Worm (Caenorhabditis elegans): ENCODE results near the gene col-177.

col-177 gene

ce11 chrX:11033128-11033951 is 31.7 kb upstream of the col-177 start:
- no peak for TF ChIP-seq ztf-7 (tag; optimal IDR thresholded peaks at IDR 0.05)
- TF ChIP-seq aha-1 (tag): peak; percentile 93
- no peak for TF ChIP-seq hlh-30 (tag; optimal IDR thresholded peaks at IDR 0.05; ENCODE audit: insufficient read depth)
- no peak for TF ChIP-seq nhr-111 (GFP tag; optimal IDR thresholded peaks at IDR 0.05)
- peak in 1 of 2 experiments; percentile 38 for TF ChIP-seq unc-62 (GFP tag; optimal IDR thresholded peaks at IDR 0.05 in 1 of 2)
- TF ChIP-seq unc-62 (tag; optimal IDR thresholded peaks at IDR 0.05): no peak

- no peak for TF ChIP-seq F37D6.2 (tag; optimal IDR thresholded peaks at IDR 0.05)
- TF ChIP-seq dmd-6 (GFP tag; IDR thresholded peaks at IDR 0.05): no peak
- TF ChIP-seq fkh-10 (GFP tag; optimal IDR thresholded peaks at IDR 0.05): no peak
- TF ChIP-seq hmg-1.1 (GFP tag; IDR thresholded peaks at IDR 0.05): no peak
- TF ChIP-seq egl-43 (GFP tag; IDR thresholded peaks at IDR 0.05): no peak
- no peak for TF ChIP-seq snpc-4 (tag; optimal IDR thresholded peaks at IDR 0.05)
- TF ChIP-seq R02D3.7 (tag; optimal IDR thresholded peaks at IDR 0.05): no peak
These were observed 30.8 kb upstream of the col-177 start for ce11 chrX:11032412-11032811.

ce11 chrX:11031869-11032268 is 30.2 kb upstream of the col-177 start:
- TF ChIP-seq nhr-102 (tag; optimal IDR thresholded peaks at IDR 0.05) (no peak), F49E8.2 (tag; optimal IDR thresholded peaks at IDR 0.05; ENCODE audit: borderline replicate concordance) (no peak), php-3 (GFP tag; IDR thresholded peaks at IDR 0.05) (no peak), snpc-4 (tag; optimal IDR thresholded peaks at IDR 0.05) (no peak), dmd-9 (GFP tag; IDR thresholded peaks at IDR 0.05) (no peak), daf-8 (GFP tag; IDR thresholded peaks at IDR 0.05) (no peak), jun-1 (tag; optimal IDR thresholded peaks at IDR 0.05) (no peak), daf-12 (tag; optimal IDR thresholded peaks at IDR 0.05) (no peak), lin-13 (GFP tag; optimal IDR thresholded peaks at IDR 0.05) (no peak), dmd-6 (GFP tag; IDR thresholded peaks at IDR 0.05) (no peak), hlh-30 (tag; optimal IDR thresholded peaks at IDR 0.05; ENCODE audit: insufficient read depth) (no peak), nhr-25 (tag; optimal IDR thresholded peaks at IDR 0.05; ENCODE audit: borderline replicate concordance, insufficient read depth) (no peak), unc-62 (GFP tag; optimal IDR thresholded peaks at IDR 0.05 in 1 of 2) (peak in 1 of 2 experiments; percentile 22), unc-62 (tag; optimal IDR thresholded peaks at IDR 0.05) (no peak), arid-1 (GFP tag; conservative IDR thresholded peaks at IDR 0.05) (no peak), ctbp-1 (GFP tag; IDR thresholded peaks at IDR 0.05) (0 out of 2 replicates have a peak, but pooled peaks have one; percentile 42), nhr-111 (GFP tag; optimal IDR thresholded peaks at IDR 0.05) (no peak), nhr-76 (tag; optimal IDR thresholded peaks at IDR 0.05) (no peak), ZK337.2 (GFP tag; IDR thresholded peaks at IDR 0.05) (no peak), cey-2 (tag; optimal IDR thresholded peaks at IDR 0.05; ENCODE audit: borderline replicate concordance, insufficient read depth) (no peak), mep-1 (tag; optimal IDR thresholded peaks at IDR 0.05) (no peak), set-16 (GFP tag; IDR thresholded peaks at IDR 0.05) (peak; percentile 49), fos-1 (tag; optimal IDR thresholded peaks at IDR 0.05) (no peak), madf-5 (GFP tag; IDR thresholded peaks at IDR 0.05) (no peak), tra-1 (GFP tag; IDR thresholded peaks at IDR 0.05) (no peak), zfp-3 (GFP tag; conservative IDR thresholded peaks at IDR 0.05) (no peak)

ce11 chrX:11031047-11031695 is 29.5 kb upstream of the col-177 start:
- peak; percentile 71 for TF ChIP-seq T20F7.1 (GFP tag; optimal IDR thresholded peaks at IDR 0.05)
- TF ChIP-seq F37D6.2 (tag; optimal IDR thresholded peaks at IDR 0.05): peak; percentile 83
- no peak for TF ChIP-seq Y5F2A.4 (GFP tag; optimal IDR thresholded peaks at IDR 0.05)
- no peak for TF ChIP-seq lin-1 (GFP tag; IDR thresholded peaks at IDR 0.05)
- TF ChIP-seq snpc-1.2 (GFP tag; IDR thresholded peaks at IDR 0.05): no peak
- TF ChIP-seq nhr-102 (tag; optimal IDR thresholded peaks at IDR 0.05): no peak
- no peak for TF ChIP-seq nhr-76 (tag; optimal IDR thresholded peaks at IDR 0.05)
- TF ChIP-seq mes-2 (tag; optimal IDR thresholded peaks at IDR 0.05; ENCODE audit: poor library complexity, severe bottlenecking): peak; percentile 85
- no peak for TF ChIP-seq zfp-3 (GFP tag; conservative IDR thresholded peaks at IDR 0.05)
- TF ChIP-seq ceh-82 (tag; optimal IDR thresholded peaks at IDR 0.05): no peak
- TF ChIP-seq tra-1 (GFP tag; IDR thresholded peaks at IDR 0.05): no peak
- TF ChIP-seq hlh-30 (tag; optimal IDR thresholded peaks at IDR 0.05; ENCODE audit: insufficient read depth): peak; percentile 61
- TF ChIP-seq lin-15B (tag; optimal IDR thresholded peaks at IDR 0.05): no peak
- TF ChIP-seq rbr-2 (tag; optimal IDR thresholded peaks at IDR 0.05): peak; percentile 97
- peak; percentile 11 for TF ChIP-seq nhr-10 (tag; optimal IDR thresholded peaks at IDR 0.05)
- TF ChIP-seq F44E2.7 (GFP tag; IDR thresholded peaks at IDR 0.05): no peak
- TF ChIP-seq fos-1 (tag; optimal IDR thresholded peaks at IDR 0.05): no peak

Measured in whole organism, L4 larva.